Worm (Caenorhabditis elegans): ENCODE results near the gene lin-31.

DNA sequence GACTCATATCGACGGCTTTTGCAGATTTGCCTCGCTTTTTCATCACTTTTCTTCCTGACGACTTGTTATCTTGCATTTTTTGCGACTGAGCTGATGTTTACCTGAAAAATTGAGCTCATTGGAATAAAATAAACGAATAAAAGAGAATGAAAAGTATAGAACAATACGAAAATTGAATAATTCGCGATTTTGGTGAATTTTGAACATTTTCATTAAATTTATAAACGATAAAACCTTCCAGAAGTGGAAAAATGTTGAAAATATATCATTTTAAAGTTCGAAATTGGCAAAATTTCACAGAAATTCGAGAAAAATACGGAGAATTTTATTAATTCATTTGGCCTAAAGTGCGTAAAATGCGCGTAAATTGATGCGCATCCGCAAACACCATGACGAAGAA is 48.7 kb upstream of the lin-31 start, which contains the start of gene Y14H12B.2:
- TF ChIP-seq lsy-2 (tag; optimal IDR thresholded peaks at IDR 0.05) (no peak), nhr-11 (tag; optimal IDR thresholded peaks at IDR 0.05) (no peak), aly-2 (tag; optimal IDR thresholded peaks at IDR 0.05) (no peak)

All from whole organism, L1 larva.